Fruit fly (Drosophila melanogaster) whole organism, embryonic: ENCODE measurements around the gene Rsph1.

Experiments
- Atf6 ChIP-seq: fragments of 200-800 bp; sonication (Bioruptor generic); IDR thresholded peaks from 2 replicates; pipeline ENCODE4 v1.3.6; 2022; ENCODE audit warnings: missing biosample characterization, missing genetic modification characterization
- CG10267 ChIP-seq: fragments of 200-800 bp; sonication (Bioruptor generic); optimal IDR thresholded peaks from 2 replicates; lab custom pipeline; 2018; ENCODE audit warnings: missing biosample characterization, mild to moderate bottlenecking, missing genetic modification characterization, moderate library complexity
- CG11093 ChIP-seq: fragments of 200-800 bp; sonication (Bioruptor generic); IDR thresholded peaks from 3 replicates; pipeline ENCODE4 v1.3.6; 2022; ENCODE audit warnings: missing biosample characterization, missing genetic modification characterization
- CG12391 ChIP-seq: fragments of 200-800 bp; sonication (Bioruptor generic); optimal IDR thresholded peaks from 3 replicates; lab custom pipeline; 2018; ENCODE audit warnings: missing biosample characterization, mild to moderate bottlenecking, missing genetic modification characterization, moderate library complexity
- CG12659 ChIP-seq: fragments of 200-800 bp; sonication (Bioruptor generic); optimal IDR thresholded peaks from 3 replicates; lab custom pipeline; 2017; ENCODE audit warnings: mild to moderate bottlenecking, missing biosample characterization, missing genetic modification reagents, missing genetic modification characterization
- CG12942 ChIP-seq: fragments of 200-800 bp; sonication (Bioruptor generic); optimal IDR thresholded peaks from 3 replicates; lab custom pipeline; 2016; ENCODE audit warnings: missing biosample characterization, missing genetic modification characterization
- CG14441 ChIP-seq: fragments of 200-800 bp; sonication (Bioruptor generic); IDR thresholded peaks from 2 replicates; pipeline ENCODE4 v1.3.6; 2022; ENCODE audit warnings: missing biosample characterization, missing genetic modification characterization
- CG15514 ChIP-seq: fragments of 200-800 bp; sonication (Bioruptor generic); optimal IDR thresholded peaks from 3 replicates; lab custom pipeline; 2017; ENCODE audit warnings: missing biosample characterization, missing genetic modification characterization, mild to moderate bottlenecking, moderate library complexity, missing genetic modification reagents
- CG17361 ChIP-seq: fragments of 200-800 bp; sonication (Bioruptor generic); IDR thresholded peaks from 3 replicates; pipeline ENCODE4 v1.3.6; 2022; ENCODE audit warnings: missing biosample characterization, missing genetic modification characterization
- CG17385 ChIP-seq: fragments of 200-800 bp; sonication (Bioruptor generic); optimal IDR thresholded peaks from 3 replicates; lab custom pipeline; 2018; ENCODE audit warnings: missing biosample characterization, mild to moderate bottlenecking, missing genetic modification characterization
- CG17568 ChIP-seq: fragments of 200-800 bp; sonication (Bioruptor generic); optimal IDR thresholded peaks from 2 replicates; lab custom pipeline; 2018; ENCODE audit warnings: missing biosample characterization, mild to moderate bottlenecking, missing genetic modification characterization, moderate library complexity
- CG18262 ChIP-seq: fragments of 200-800 bp; optimal IDR thresholded peaks from 3 replicates; lab custom pipeline; 2019; ENCODE audit warnings: missing biosample characterization, mild to moderate bottlenecking, missing genetic modification characterization, moderate library complexity
- CG2116 ChIP-seq: fragments of 200-800 bp; sonication (Bioruptor generic); optimal IDR thresholded peaks from 3 replicates; lab custom pipeline; 2018; ENCODE audit warnings: missing biosample characterization, mild to moderate bottlenecking, missing genetic modification characterization
- CG30431 ChIP-seq: fragments of 200-800 bp; sonication (Bioruptor generic); optimal IDR thresholded peaks from 2 replicates; lab custom pipeline; 2017; ENCODE audit warnings: missing biosample characterization, missing genetic modification characterization
- CG32767 ChIP-seq: fragments of 200-800 bp; sonication (Bioruptor generic); IDR thresholded peaks from 2 replicates; pipeline ENCODE4 v1.3.6; 2022; ENCODE audit warnings: missing biosample characterization, missing genetic modification characterization
- CG33557 ChIP-seq: fragments of 200-800 bp; sonication (Bioruptor generic); optimal IDR thresholded peaks from 2 replicates; lab custom pipeline; 2019; ENCODE audit warnings: missing biosample characterization, mild to moderate bottlenecking, missing genetic modification characterization, moderate library complexity
- CG7987 ChIP-seq: fragments of 200-800 bp; sonication (Bioruptor generic); optimal IDR thresholded peaks from 2 replicates; lab custom pipeline; 2018; ENCODE audit warnings: missing biosample characterization, mild to moderate bottlenecking, missing genetic modification characterization, moderate library complexity
- CG8089 ChIP-seq: fragments of 200-800 bp; sonication (Bioruptor generic); optimal IDR thresholded peaks from 3 replicates; lab custom pipeline; 2016; ENCODE audit warnings: missing biosample characterization, missing genetic modification characterization
- CG8944 ChIP-seq: fragments of 200-800 bp; sonication (Bioruptor generic); optimal IDR thresholded peaks from 3 replicates; lab custom pipeline; 2016; ENCODE audit warnings: missing biosample characterization, missing genetic modification characterization
- CG9215 ChIP-seq: fragments of 200-800 bp; sonication (Bioruptor generic); IDR thresholded peaks from 2 replicates; pipeline ENCODE4 v1.3.6; 2022; ENCODE audit warnings: missing biosample characterization, missing genetic modification characterization
- CG9437 ChIP-seq: fragments of 200-800 bp; sonication (Bioruptor generic); optimal IDR thresholded peaks from 2 replicates; lab custom pipeline; 2018; ENCODE audit warnings: missing biosample characterization, mild to moderate bottlenecking, missing genetic modification characterization
- CkIIα-i1 ChIP-seq: fragments of 200-800 bp; sonication (Bioruptor generic); IDR thresholded peaks from 2 replicates; pipeline ENCODE4 v1.3.6; 2022; ENCODE audit warnings: missing biosample characterization, missing genetic modification characterization
- D ChIP-seq, 2 experiments: fragments of 200-800 bp in 1 of 2; fragments of >200 bp in 1 of 2; sonication (Bioruptor generic) in 1 of 2; optimal IDR thresholded peaks; 2 replicates in 1 of 2; 3 replicates in 1 of 2; lab custom pipeline; 2017; ENCODE audit warnings: mild to moderate bottlenecking in 1 of 2, missing biosample characterization in 1 of 2, missing genetic modification characterization in 1 of 2, missing genetic modification reagents in 1 of 2
- Dref ChIP-seq: fragments of 200-800 bp; sonication (Bioruptor generic); IDR thresholded peaks from 2 replicates; pipeline ENCODE4 v1.3.6; 2022; ENCODE audit warnings: missing biosample characterization, missing genetic modification characterization
- Drgx ChIP-seq: fragments of 200-800 bp; sonication (Bioruptor generic); IDR thresholded peaks from 2 replicates; pipeline ENCODE4 v1.3.6; 2022; ENCODE audit warnings: missing biosample characterization, missing genetic modification characterization
- HmgD ChIP-seq: fragments of 200-800 bp; sonication (Bioruptor generic); optimal IDR thresholded peaks from 3 replicates; lab custom pipeline; 2016; ENCODE audit warnings: missing biosample characterization, missing genetic modification characterization
- Hr78 ChIP-seq, 2 experiments: fragments of 200-800 bp in 1 of 2; fragments of >200 bp in 1 of 2; sonication (Bioruptor generic) in 1 of 2; optimal IDR thresholded peaks; 2 replicates each; lab custom pipeline; 2017 to 2019; ENCODE audit warnings: missing biosample characterization in 2 of 2, missing genetic modification characterization in 2 of 2, mild to moderate bottlenecking in 1 of 2, moderate library complexity in 1 of 2
- Jarid2 ChIP-seq: fragments of 200-800 bp; sonication (Bioruptor generic); optimal IDR thresholded peaks from 3 replicates; lab custom pipeline; 2017; ENCODE audit warnings: mild to moderate bottlenecking, missing biosample characterization, missing genetic modification reagents, missing genetic modification characterization
- Kr ChIP-seq: fragments of 200-800 bp; sonication (Bioruptor generic); optimal IDR thresholded peaks from 2 replicates; lab custom pipeline; 2017; ENCODE audit warnings: missing biosample characterization, mild to moderate bottlenecking, missing genetic modification characterization
- Mes4 ChIP-seq: fragments of 200-800 bp; sonication (Bioruptor generic); optimal IDR thresholded peaks from 2 replicates; lab custom pipeline; 2016; ENCODE audit warnings: missing biosample characterization, missing genetic modification characterization
- Nf-YC ChIP-seq: fragments of 200-800 bp; optimal IDR thresholded peaks from 3 replicates; lab custom pipeline; 2019; ENCODE audit warnings: missing biosample characterization, mild to moderate bottlenecking, missing genetic modification characterization, moderate library complexity
- Oaz ChIP-seq: fragments of 200-800 bp; sonication (Bioruptor generic); IDR thresholded peaks from 2 replicates; pipeline ENCODE4 v1.3.6; 2022; ENCODE audit warnings: missing biosample characterization, missing genetic modification characterization
- Ptx1 ChIP-seq: fragments of 200-800 bp; sonication (Bioruptor generic); IDR thresholded peaks from 2 replicates; pipeline ENCODE4 v1.3.6; 2022; ENCODE audit warnings: missing biosample characterization, missing genetic modification characterization
- Sry-β ChIP-seq: fragments of 200-800 bp; sonication (Bioruptor generic); optimal IDR thresholded peaks from 2 replicates; lab custom pipeline; 2018; ENCODE audit warnings: missing biosample characterization, mild to moderate bottlenecking, missing genetic modification characterization, moderate library complexity
- Usf ChIP-seq: fragments of 200-800 bp; sonication (Bioruptor generic); optimal IDR thresholded peaks from 2 replicates; lab custom pipeline; 2017; ENCODE audit warnings: missing genotype, missing biosample characterization, missing genetic modification characterization
- al ChIP-seq: fragments of 200-800 bp; sonication (Bioruptor generic); IDR thresholded peaks from 2 replicates; pipeline ENCODE4 v1.3.6; 2022; ENCODE audit warnings: missing biosample characterization, missing genetic modification characterization
- ash1 ChIP-seq: fragments of 200-800 bp; sonication (Bioruptor generic); optimal IDR thresholded peaks from 2 replicates; lab custom pipeline; 2018; ENCODE audit warnings: missing biosample characterization, mild to moderate bottlenecking, missing genetic modification characterization
- cas ChIP-seq: fragments of 200-800 bp; sonication (Bioruptor generic); IDR thresholded peaks from 2 replicates; pipeline ENCODE4 v1.3.6; 2022; ENCODE audit warnings: missing biosample characterization, missing genetic modification characterization
- chm ChIP-seq: fragments of 200-800 bp; sonication (Bioruptor generic); IDR thresholded peaks from 2 replicates; pipeline ENCODE4 v1.3.6; 2022; ENCODE audit warnings: missing biosample characterization, missing genetic modification characterization
- corto ChIP-seq: fragments of 200-800 bp; sonication (Bioruptor generic); optimal IDR thresholded peaks from 2 replicates; lab custom pipeline; 2016; ENCODE audit warnings: missing biosample characterization, mild to moderate bottlenecking, missing genetic modification characterization, moderate library complexity
- da ChIP-seq: fragments of 200-800 bp; sonication (Bioruptor generic); optimal IDR thresholded peaks from 2 replicates; lab custom pipeline; 2016; ENCODE audit warnings: missing biosample characterization, missing genetic modification characterization
- dmrt11E ChIP-seq: fragments of 200-800 bp; sonication (Bioruptor generic); optimal IDR thresholded peaks from 3 replicates; lab custom pipeline; 2018; ENCODE audit warnings: missing biosample characterization, mild to moderate bottlenecking, missing genetic modification characterization, moderate library complexity
- h ChIP-seq: fragments of >200 bp; optimal IDR thresholded peaks from 2 replicates; lab custom pipeline; 2017
- kni ChIP-seq: fragments of 200-800 bp; sonication (Bioruptor generic); optimal IDR thresholded peaks from 3 replicates; lab custom pipeline; 2017; ENCODE audit warnings: mild to moderate bottlenecking, missing biosample characterization, missing genetic modification reagents, missing genetic modification characterization
- oc ChIP-seq: fragments of 200-800 bp; sonication (Bioruptor generic); optimal IDR thresholded peaks from 2 replicates; lab custom pipeline; 2018; ENCODE audit warnings: missing biosample characterization, mild to moderate bottlenecking, missing genetic modification characterization, moderate library complexity
- slbo ChIP-seq: fragments of 200-800 bp; sonication (Bioruptor generic); IDR thresholded peaks from 2 replicates; pipeline ENCODE4 v1.3.6; 2022; ENCODE audit warnings: missing biosample characterization, missing genetic modification characterization
- sob ChIP-seq: fragments of 200-800 bp; sonication (Bioruptor generic); IDR thresholded peaks from 2 replicates; pipeline ENCODE4 v1.3.6; 2022; ENCODE audit warnings: missing biosample characterization, missing genetic modification characterization
- stwl ChIP-seq: fragments of 200-800 bp; sonication (Bioruptor generic); optimal IDR thresholded peaks from 3 replicates; lab custom pipeline; 2018; ENCODE audit warnings: missing biosample characterization, mild to moderate bottlenecking, missing genetic modification characterization, moderate library complexity
- usp ChIP-seq: fragments of >200 bp; optimal IDR thresholded peaks from 2 replicates; lab custom pipeline; 2017; ENCODE audit warnings: missing biosample characterization, missing genetic modification characterization
- zen ChIP-seq: fragments of 200-800 bp; sonication (Bioruptor generic); optimal IDR thresholded peaks from 3 replicates; lab custom pipeline; 2018; ENCODE audit warnings: missing biosample characterization, mild to moderate bottlenecking, missing genetic modification characterization, moderate library complexity
- zen2 ChIP-seq: fragments of 200-800 bp; sonication (Bioruptor generic); IDR thresholded peaks from 3 replicates; pipeline ENCODE4 v1.3.6; 2022; ENCODE audit warnings: missing biosample characterization, missing genetic modification characterization; ENCODE audit not compliant: partially characterized antibody

Gene Rsph1

dm6 chr2L:13156349-13156748 is 26.9 kb upstream of the Rsph1 start (continued):
- peak; percentile 22 for TF ChIP-seq CG12391 (tag; lab: Kevin White, UChicago)
- TF ChIP-seq CG8944 (GFP tag; lab: Kevin White, UChicago) = no peak
- no peak for TF ChIP-seq sob (GFP tag; lab: Robert Waterston, UW)
- TF ChIP-seq usp (GFP tag; lab: Kevin White, UChicago) = no peak
- no peak for TF ChIP-seq Sry-β (GFP tag; lab: Kevin White, UChicago)
- TF ChIP-seq CG7987 (GFP tag; lab: Kevin White, UChicago) = no peak
- no peak for TF ChIP-seq CG14441
- TF ChIP-seq CG17385 (GFP tag; lab: Kevin White, UChicago) = peak; percentile 7
- TF ChIP-seq Atf6 (GFP tag; lab: Robert Waterston, UW) = 0 out of 2 replicates have a peak, but pooled peaks have one; percentile 38
- no peak for TF ChIP-seq Hr78 (GFP tag; optimal IDR thresholded peaks at IDR 0.05; lab: Kevin White, UChicago)
- 0 out of 2 replicates have a peak, but pooled peaks have one; percentile 29 for TF ChIP-seq Oaz (GFP tag; lab: Robert Waterston, UW)
- no peak for TF ChIP-seq stwl (tag; lab: Kevin White, UChicago)
- no peak for TF ChIP-seq Dref (GFP tag; lab: Robert Waterston, UW)
- TF ChIP-seq oc (tag; lab: Kevin White, UChicago) = no peak
- TF ChIP-seq Kr (GFP tag; lab: Kevin White, UChicago) = no peak
- TF ChIP-seq HmgD (GFP tag; lab: Kevin White, UChicago) = no peak
- TF ChIP-seq CG17568 (GFP tag; lab: Kevin White, UChicago) = no peak
- no peak for TF ChIP-seq CG11093 (GFP tag; lab: Robert Waterston, UW)
- TF ChIP-seq Ptx1 (GFP tag; lab: Robert Waterston, UW) = 0 out of 2 replicates have a peak, but pooled peaks have one; percentile 25
- TF ChIP-seq dmrt11E (tag; lab: Kevin White, UChicago) = no peak
- no peak for TF ChIP-seq da (GFP tag; lab: Kevin White, UChicago)
- no peak for TF ChIP-seq D (optimal IDR thresholded peaks at IDR 0.05; lab: Kevin White, UChicago)
- no peak for TF ChIP-seq D (GFP tag; optimal IDR thresholded peaks at IDR 0.05; lab: Kevin White, UChicago)
- no peak for TF ChIP-seq chm (GFP tag; lab: Robert Waterston, UW)
- no peak for TF ChIP-seq CkIIα-i1 (GFP tag; lab: Robert Waterston, UW)
- no peak for TF ChIP-seq CG9215 (GFP tag; lab: Robert Waterston, UW)
- TF ChIP-seq CG12659 (GFP tag; lab: Kevin White, UChicago) = peak; percentile 12
- TF ChIP-seq Drgx (GFP tag; lab: Robert Waterston, UW) = peak; percentile 49; the same call in 1 of the 2 replicates
- TF ChIP-seq CG30431 (GFP tag; lab: Kevin White, UChicago) = no peak
- TF ChIP-seq CG12942 (GFP tag; lab: Kevin White, UChicago) = no peak
- TF ChIP-seq zen2 = no peak
- TF ChIP-seq CG32767 (GFP tag; lab: Robert Waterston, UW) = no peak
- no peak for TF ChIP-seq h (lab: Kevin White, UChicago)
- TF ChIP-seq CG18262 = no peak
- no peak for TF ChIP-seq slbo (GFP tag; lab: Robert Waterston, UW)
- TF ChIP-seq CG33557 (GFP tag; lab: Kevin White, UChicago) = no peak
- no peak for TF ChIP-seq Mes4 (GFP tag; lab: Kevin White, UChicago)
- no peak for TF ChIP-seq kni
- no peak for TF ChIP-seq Jarid2 (GFP tag; lab: Kevin White, UChicago)
- peak; percentile 26 for TF ChIP-seq Nf-YC (tag; lab: Kevin White, UChicago)
- no peak for TF ChIP-seq corto (GFP tag; lab: Kevin White, UChicago)
- no peak for TF ChIP-seq cas
- TF ChIP-seq al (GFP tag; lab: Robert Waterston, UW) = 0 out of 2 replicates have a peak, but pooled peaks have one; percentile 18
- no peak for TF ChIP-seq CG15514 (GFP tag; lab: Kevin White, UChicago)
- TF ChIP-seq CG17361 (GFP tag; lab: Robert Waterston, UW) = 0 out of 3 replicates have a peak, but pooled peaks have one; percentile 37
- no peak for TF ChIP-seq CG9437 (GFP tag; lab: Kevin White, UChicago)
- TF ChIP-seq ash1 (GFP tag; lab: Kevin White, UChicago) = no peak
- TF ChIP-seq zen = no peak
- no peak for TF ChIP-seq CG8089 (GFP tag; lab: Kevin White, UChicago)
- no peak for TF ChIP-seq CG10267 (tag; lab: Kevin White, UChicago)
- no peak for TF ChIP-seq Usf
- TF ChIP-seq CG2116 (GFP tag; lab: Kevin White, UChicago) = no peak
